Worm (Caenorhabditis elegans): ENCODE data around the gene T10B9.14.

ce11 chrII:9740552-9740951 lies 41.7 kb downstream of the T10B9.14 start:
- no peak for TF ChIP-seq cog-1 (tag; optimal IDR thresholded peaks at IDR 0.05)
- no peak for TF ChIP-seq flt-1 (GFP tag; IDR thresholded peaks at IDR 0.05)
- no peak for TF ChIP-seq med-1 (GFP tag; optimal IDR thresholded peaks at IDR 0.05; ENCODE audit: insufficient read depth)
- no peak for TF ChIP-seq ref-1 (GFP tag; conservative IDR thresholded peaks at IDR 0.05)
- no peak for TF ChIP-seq tab-1 (GFP tag; IDR thresholded peaks at IDR 0.05)

All from whole organism, midembryonic.